Fruit fly (Drosophila melanogaster): Measurements from ENCODE around the gene CG32459.
A peak's percentile ranks its signal among the peaks of the same experiment; 100 is the strongest.

CG32459 gene

DNA sequence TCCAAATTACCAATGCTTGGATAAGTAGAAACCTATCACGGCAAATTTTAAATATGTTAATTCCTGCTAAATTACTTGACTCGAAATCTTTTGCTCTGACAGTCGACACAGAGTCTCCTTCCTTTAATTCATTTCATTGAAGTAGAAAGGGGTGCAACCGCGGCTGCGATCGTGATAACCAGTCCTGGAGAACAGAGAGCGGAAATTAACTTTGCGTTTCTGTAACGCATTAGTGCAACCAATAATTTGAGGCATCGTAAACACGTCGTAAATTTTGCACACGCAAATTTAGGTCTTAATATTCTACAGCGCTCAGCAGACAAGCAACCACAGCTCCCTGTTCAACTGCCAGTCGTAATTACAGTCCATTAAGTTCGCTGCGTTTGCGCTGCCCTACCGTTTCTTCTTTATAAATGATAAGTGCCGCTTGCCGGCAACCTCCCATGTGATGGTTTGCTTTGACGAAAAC is at the start of gene CG32459:
CG32459 (minus strand) TSS at position 51 of the 469 bp plus-strand sequence.
- no peak for TF ChIP-seq Mnt (GFP tag; optimal IDR thresholded peaks at IDR 0.05)
- no peak for TF ChIP-seq CG12768 (GFP tag; optimal IDR thresholded peaks at IDR 0.05)
- TF ChIP-seq CG11617 (GFP tag; optimal IDR thresholded peaks at IDR 0.05), result no peak
- TF ChIP-seq cnc (optimal IDR thresholded peaks at IDR 0.05), result no peak
- TF ChIP-seq Hr96 (GFP tag; optimal IDR thresholded peaks at IDR 0.05), result no peak
- TF ChIP-seq CG14711 (tag; optimal IDR thresholded peaks at IDR 0.05), result no peak

- no peak for TF ChIP-seq CG33017 (tag; optimal IDR thresholded peaks at IDR 0.05)
- TF ChIP-seq CG1620 (GFP tag; optimal IDR thresholded peaks at IDR 0.05), result no peak
- no peak for TF ChIP-seq CG11617 (GFP tag; optimal IDR thresholded peaks at IDR 0.05)
- no peak for TF ChIP-seq pad (GFP tag; optimal IDR thresholded peaks at IDR 0.05)
- no peak for TF ChIP-seq kay (GFP tag; ENCODE audit: borderline replicate concordance)
- no peak for TF ChIP-seq cic (GFP tag; optimal IDR thresholded peaks at IDR 0.05)
- TF ChIP-seq Crg-1 (GFP tag; optimal IDR thresholded peaks at IDR 0.05), result no peak
Observed at dm6 chr3L:22901612-22902011, 45.8 kb upstream of the CG32459 start, which contains the start of gene BoYb. Gene BoYb (plus strand): TSS chr3L:22901912.

DNA sequence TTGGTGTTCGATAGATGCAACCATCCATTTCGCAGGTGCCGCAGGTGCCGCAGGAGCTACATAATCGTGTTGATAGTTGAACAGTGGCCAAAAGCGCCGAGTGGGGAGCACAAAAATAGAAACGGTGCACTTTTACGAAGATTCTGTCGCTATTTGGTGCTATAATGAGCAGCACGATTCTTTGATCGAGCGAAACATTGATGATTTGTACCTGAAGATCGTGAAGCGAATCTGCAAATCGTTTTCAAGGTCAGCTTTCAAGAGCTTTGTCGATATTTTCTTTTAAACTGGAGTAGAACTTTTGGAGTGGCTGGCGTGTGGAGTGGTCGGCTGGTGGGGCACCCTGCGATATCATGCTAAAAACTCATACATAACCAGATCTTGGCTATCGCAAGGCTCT is 42.6 kb upstream of the CG32459 start, which contains the start of gene CG11131:
CG11131 (plus strand) TSS at position 301 of the 400 bp plus-strand sequence.
- TF ChIP-seq CG7101 (tag; optimal IDR thresholded peaks at IDR 0.05) (no peak), bab1 (GFP tag; optimal IDR thresholded peaks at IDR 0.05) (no peak), ovo (GFP tag; optimal IDR thresholded peaks at IDR 0.05) (no peak), pad (GFP tag; optimal IDR thresholded peaks at IDR 0.05) (no peak), CG5204 (GFP tag; optimal IDR thresholded peaks at IDR 0.05) (no peak), toe (GFP tag; optimal IDR thresholded peaks at IDR 0.05) (no peak)

DNA sequence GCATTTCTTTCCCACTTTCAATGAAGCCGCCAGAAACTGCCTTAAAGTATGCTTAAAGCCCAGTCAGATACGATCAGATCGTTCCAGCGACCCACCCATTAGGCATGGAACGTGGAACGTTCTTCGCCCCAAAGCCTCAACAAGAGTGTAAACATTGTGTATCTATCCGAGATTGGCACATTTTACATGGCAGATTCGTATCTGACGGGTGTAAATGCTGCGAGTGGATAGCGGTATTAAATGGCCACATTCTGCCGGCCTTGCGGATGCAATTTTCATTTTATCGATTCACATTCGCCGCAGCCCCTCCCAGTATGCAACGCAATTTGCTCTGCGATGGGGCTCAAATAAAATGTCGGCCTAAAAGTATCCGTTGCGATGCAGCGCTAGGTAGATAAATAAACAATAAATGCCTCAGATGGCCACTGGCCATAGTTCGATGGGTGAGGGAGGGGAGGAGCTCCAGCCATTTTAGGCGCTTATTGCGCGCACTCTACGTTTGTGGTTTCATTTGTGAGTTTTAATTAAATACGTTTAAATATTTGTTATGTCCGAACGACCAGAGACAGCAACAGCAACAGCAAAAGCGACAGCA is 38.9 kb upstream of the CG32459 start:
- TF ChIP-seq Hr96 (GFP tag; optimal IDR thresholded peaks at IDR 0.05) (no peak), bab1 (GFP tag; optimal IDR thresholded peaks at IDR 0.05) (peak; percentile 11)

- TF ChIP-seq Mnt (GFP tag; optimal IDR thresholded peaks at IDR 0.05) (no peak), kay (GFP tag; ENCODE audit: borderline replicate concordance) (peak; percentile 1), Clk (GFP tag; optimal IDR thresholded peaks at IDR 0.05) (no peak), cic (GFP tag; optimal IDR thresholded peaks at IDR 0.05) (no peak), CG33017 (tag; optimal IDR thresholded peaks at IDR 0.05) (no peak), CG11617 (GFP tag; optimal IDR thresholded peaks at IDR 0.05) (no peak), cnc (optimal IDR thresholded peaks at IDR 0.05) (no peak), bab1 (GFP tag; optimal IDR thresholded peaks at IDR 0.05) (no peak), pad (GFP tag; optimal IDR thresholded peaks at IDR 0.05) (no peak)
Observed at dm6 chr3L:22891009-22891408, 35.1 kb upstream of the CG32459 start.

dm6 chr3L:22890024-22890423 is 34.2 kb upstream of the CG32459 start:
- TF ChIP-seq kay (GFP tag; ENCODE audit: borderline replicate concordance) (peak; percentile 92), CG33017 (tag; optimal IDR thresholded peaks at IDR 0.05) (no peak), CG1620 (GFP tag; optimal IDR thresholded peaks at IDR 0.05) (no peak), CG14711 (tag; optimal IDR thresholded peaks at IDR 0.05) (no peak), Hr96 (GFP tag; optimal IDR thresholded peaks at IDR 0.05) (no peak), Crg-1 (GFP tag; optimal IDR thresholded peaks at IDR 0.05) (no peak), CG12768 (GFP tag; optimal IDR thresholded peaks at IDR 0.05) (peak; percentile 61), cic (GFP tag; optimal IDR thresholded peaks at IDR 0.05) (peak; percentile 27), toe (GFP tag; optimal IDR thresholded peaks at IDR 0.05) (no peak), CG5204 (GFP tag; optimal IDR thresholded peaks at IDR 0.05) (no peak)

dm6 chr3L:22888591-22889258 is 32.9 kb upstream of the CG32459 start:
- no peak for TF ChIP-seq pad (GFP tag; optimal IDR thresholded peaks at IDR 0.05)
- no peak for TF ChIP-seq CG5204 (GFP tag; optimal IDR thresholded peaks at IDR 0.05)
- TF ChIP-seq toe (GFP tag; optimal IDR thresholded peaks at IDR 0.05), result no peak
- TF ChIP-seq tj (GFP tag; optimal IDR thresholded peaks at IDR 0.05), result no peak
- TF ChIP-seq ovo (GFP tag; optimal IDR thresholded peaks at IDR 0.05), result no peak
- no peak for TF ChIP-seq CG7045 (GFP tag; optimal IDR thresholded peaks at IDR 0.05)
- TF ChIP-seq CG14711 (tag; optimal IDR thresholded peaks at IDR 0.05), result no peak
- TF ChIP-seq Hr96 (GFP tag; optimal IDR thresholded peaks at IDR 0.05), result no peak
- no peak for TF ChIP-seq CG12768 (GFP tag; optimal IDR thresholded peaks at IDR 0.05)

DNA sequence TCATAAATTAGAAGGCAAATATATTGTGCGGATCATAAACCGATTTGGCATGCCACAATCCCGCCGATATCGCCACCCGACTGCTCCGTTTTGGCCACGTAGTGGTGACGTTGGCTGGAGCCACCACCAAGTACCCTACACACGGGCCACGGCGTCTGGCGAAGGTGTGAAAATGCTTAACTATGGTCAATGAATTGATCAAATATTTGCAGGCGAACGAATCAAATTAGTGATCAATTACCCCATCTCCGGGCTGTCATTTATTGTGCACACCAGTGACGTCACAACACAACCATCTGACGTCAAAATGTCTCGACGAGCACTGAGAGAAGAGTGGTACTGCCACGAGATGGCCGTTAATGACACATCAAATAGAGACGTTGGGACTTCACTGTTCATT is 31.8 kb upstream of the CG32459 start:
- no peak for TF ChIP-seq CG14711 (tag; optimal IDR thresholded peaks at IDR 0.05)

Data from whole organism, adult.